Worm (Caenorhabditis elegans): ENCODE results near the gene T06E4.21.

The T06E4.21 gene

DNA sequence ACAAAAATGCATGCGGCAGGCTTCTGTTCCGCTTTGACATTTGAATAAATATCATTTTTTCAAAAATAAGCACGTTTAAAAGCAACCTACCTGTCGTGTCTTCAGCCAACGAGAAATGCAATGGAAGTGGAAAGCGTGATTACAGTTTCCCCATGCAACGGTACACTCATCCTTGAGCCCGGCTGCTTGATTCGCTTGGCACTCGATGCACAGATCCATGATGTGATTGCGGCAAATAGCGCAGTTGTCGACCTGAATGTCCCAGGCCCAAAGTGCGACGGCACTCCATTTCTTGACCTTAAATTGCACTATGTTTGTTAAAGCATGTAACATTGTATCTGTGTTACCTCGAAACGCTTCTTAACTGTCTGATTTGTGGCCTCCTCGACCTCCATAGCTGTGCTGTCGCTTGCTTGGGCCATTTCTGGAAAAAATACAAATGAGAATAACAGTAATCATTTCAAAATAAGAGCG is 38.7 kb downstream of the T06E4.21 start, which contains the start of gene rbx-1:
Gene rbx-1 (minus strand): TSS at position 424 of the 474 bp plus-strand sequence.
- TF ChIP-seq pqm-1 (tag; optimal IDR thresholded peaks at IDR 0.05) (no peak), ahr-1 (tag; optimal IDR thresholded peaks at IDR 0.05) (no peak), rnt-1 (tag; optimal IDR thresholded peaks at IDR 0.05) (no peak), hlh-30 (tag; optimal IDR thresholded peaks at IDR 0.05; ENCODE audit: insufficient read depth) (no peak), mec-3 (tag; optimal IDR thresholded peaks at IDR 0.05; ENCODE audit: borderline replicate concordance) (no peak), ceh-22 (tag; optimal IDR thresholded peaks at IDR 0.05) (no peak), C38D4.7 (GFP tag; optimal IDR thresholded peaks at IDR 0.05) (no peak), ztf-16 (tag; optimal IDR thresholded peaks at IDR 0.05) (no peak), ceh-9 (tag; optimal IDR thresholded peaks at IDR 0.05) (no peak), sox-4 (tag; optimal IDR thresholded peaks at IDR 0.05) (no peak), pha-4 (tag; optimal IDR thresholded peaks at IDR 0.05) (no peak), syd-9 (tag; optimal IDR thresholded peaks at IDR 0.05) (no peak), ceh-18 (tag; optimal IDR thresholded peaks at IDR 0.05) (no peak), ceh-45 (GFP tag; IDR thresholded peaks at IDR 0.05) (no peak), dmd-4 (tag; optimal IDR thresholded peaks at IDR 0.05; ENCODE audit: borderline replicate concordance) (no peak), tbx-2 (tag; optimal IDR thresholded peaks at IDR 0.05) (no peak), nfya-1 (tag; optimal IDR thresholded peaks at IDR 0.05) (no peak), fax-1 (tag; optimal IDR thresholded peaks at IDR 0.05) (no peak), elt-2 (tag; optimal IDR thresholded peaks at IDR 0.05) (no peak), ets-4 (tag; optimal IDR thresholded peaks at IDR 0.05) (no peak)

DNA sequence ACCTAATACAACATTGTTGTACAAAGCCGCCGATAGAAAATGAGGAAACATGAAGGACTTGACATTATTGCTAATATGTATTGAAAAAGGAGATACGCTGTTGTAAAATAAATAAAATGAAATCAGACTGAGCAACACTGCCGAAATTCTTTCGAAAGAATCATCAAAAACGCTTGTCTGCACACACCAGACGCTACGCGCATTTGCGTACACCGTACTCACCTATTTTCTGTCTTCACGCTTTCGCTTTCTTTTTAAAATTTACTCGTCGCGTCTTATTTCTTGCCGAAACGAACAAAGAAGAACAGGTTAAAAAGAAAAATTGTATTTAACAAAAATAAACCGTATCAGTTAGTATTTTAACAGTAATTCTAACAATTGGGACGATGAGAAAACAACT is 39.3 kb downstream of the T06E4.21 start:
- TF ChIP-seq unc-55 (GFP tag; optimal IDR thresholded peaks at IDR 0.05) = peak; percentile 33
- peak; percentile 40 for TF ChIP-seq nfya-1 (tag; optimal IDR thresholded peaks at IDR 0.05)
- peak; percentile 12 for TF ChIP-seq ceh-30 (tag; optimal IDR thresholded peaks at IDR 0.05)
- no peak for TF ChIP-seq mec-3 (tag; optimal IDR thresholded peaks at IDR 0.05; ENCODE audit: borderline replicate concordance)

DNA sequence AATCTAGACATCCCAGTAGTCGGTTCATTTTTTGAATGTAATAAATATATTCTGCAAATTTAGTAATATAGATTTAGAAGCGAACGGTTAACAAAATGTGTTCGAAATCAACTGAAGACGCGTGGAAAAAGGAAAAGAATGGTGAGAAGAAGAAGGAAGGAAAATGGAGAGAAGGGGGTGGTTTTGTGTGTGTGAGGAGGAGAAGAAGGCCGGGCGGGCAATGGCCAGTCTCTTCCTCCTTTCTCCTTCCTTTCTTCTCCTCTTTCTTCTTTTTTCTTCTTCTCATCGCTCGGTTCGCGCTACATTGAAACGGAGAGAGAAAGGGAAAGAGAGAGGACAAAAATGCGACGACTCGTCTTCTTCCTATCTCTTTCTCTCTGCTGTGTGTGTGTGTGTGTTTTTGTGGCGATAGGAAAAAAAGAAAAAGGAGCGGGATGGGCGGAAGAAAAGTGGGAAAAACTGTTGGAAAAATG is 40.8 kb downstream of the T06E4.21 start, which contains the start of gene ztf-9:
Gene ztf-9 (minus strand): TSS at position 51 of the 473 bp plus-strand sequence.
- no peak for TF ChIP-seq pha-4 (tag; optimal IDR thresholded peaks at IDR 0.05)
- no peak for TF ChIP-seq tbx-7 (tag; optimal IDR thresholded peaks at IDR 0.05)
- TF ChIP-seq rnt-1 (tag; optimal IDR thresholded peaks at IDR 0.05) = peak; percentile 21
- no peak for TF ChIP-seq elt-4 (tag; optimal IDR thresholded peaks at IDR 0.05)
- TF ChIP-seq syd-9 (tag; optimal IDR thresholded peaks at IDR 0.05) = no peak
- TF ChIP-seq nfya-1 (tag; optimal IDR thresholded peaks at IDR 0.05) = peak; percentile 84
- peak; percentile 83 for TF ChIP-seq pros-1 (tag; optimal IDR thresholded peaks at IDR 0.05)
- peak; percentile 53 for TF ChIP-seq ceh-34 (tag; optimal IDR thresholded peaks at IDR 0.05)
- TF ChIP-seq nhr-232 (tag; optimal IDR thresholded peaks at IDR 0.05) = no peak
- TF ChIP-seq ceh-48 (tag; optimal IDR thresholded peaks at IDR 0.05) = peak; percentile 11
- TF ChIP-seq odd-2 (tag; optimal IDR thresholded peaks at IDR 0.05) = no peak
- TF ChIP-seq hlh-8 (tag; optimal IDR thresholded peaks at IDR 0.05) = no peak
- no peak for TF ChIP-seq ceh-45 (GFP tag; IDR thresholded peaks at IDR 0.05)
- TF ChIP-seq F13H6.1 (tag; optimal IDR thresholded peaks at IDR 0.05) = peak; percentile 18
- TF ChIP-seq sox-2 (GFP tag; IDR thresholded peaks at IDR 0.05) = no peak
- peak; percentile 32 for TF ChIP-seq ceh-14 (tag; optimal IDR thresholded peaks at IDR 0.05)
- no peak for TF ChIP-seq T23F11.4 (GFP tag; optimal IDR thresholded peaks at IDR 0.05)
- TF ChIP-seq fax-1 (tag; optimal IDR thresholded peaks at IDR 0.05) = no peak
- no peak for TF ChIP-seq hlh-30 (tag; optimal IDR thresholded peaks at IDR 0.05; ENCODE audit: insufficient read depth)
- TF ChIP-seq elt-2 (tag; optimal IDR thresholded peaks at IDR 0.05) = peak; percentile 6
- no peak for TF ChIP-seq ceh-22 (tag; optimal IDR thresholded peaks at IDR 0.05)
- no peak for TF ChIP-seq ceh-19 (GFP tag; optimal IDR thresholded peaks at IDR 0.05)
- peak; percentile 22 for TF ChIP-seq ref-2 (tag; optimal IDR thresholded peaks at IDR 0.05)
- no peak for TF ChIP-seq ceh-9 (tag; optimal IDR thresholded peaks at IDR 0.05)
- TF ChIP-seq ceh-18 (tag; optimal IDR thresholded peaks at IDR 0.05) = peak; percentile 82
- peak; percentile 39 for TF ChIP-seq che-1 (tag; optimal IDR thresholded peaks at IDR 0.05)
- no peak for TF ChIP-seq zip-5 (tag; optimal IDR thresholded peaks at IDR 0.05)
- TF ChIP-seq tbx-2 (tag; optimal IDR thresholded peaks at IDR 0.05) = peak; percentile 80
- no peak for TF ChIP-seq madf-2 (tag; optimal IDR thresholded peaks at IDR 0.05)
- TF ChIP-seq eyg-1 (tag; optimal IDR thresholded peaks at IDR 0.05) = no peak
- peak; percentile 17 for TF ChIP-seq sox-4 (tag; optimal IDR thresholded peaks at IDR 0.05)
- TF ChIP-seq unc-42 (tag; optimal IDR thresholded peaks at IDR 0.05) = peak; percentile 15
- TF ChIP-seq ceh-2 (tag; optimal IDR thresholded peaks at IDR 0.05) = no peak
- TF ChIP-seq unc-55 (GFP tag; optimal IDR thresholded peaks at IDR 0.05) = no peak
- peak; percentile 84 for TF ChIP-seq ceh-31 (tag; optimal IDR thresholded peaks at IDR 0.05)
- TF ChIP-seq C08G9.2 (tag; optimal IDR thresholded peaks at IDR 0.05) = no peak
- no peak for TF ChIP-seq dmd-4 (tag; optimal IDR thresholded peaks at IDR 0.05; ENCODE audit: borderline replicate concordance)
- TF ChIP-seq pat-9 (tag; optimal IDR thresholded peaks at IDR 0.05) = no peak
- TF ChIP-seq hlh-13 (GFP tag; optimal IDR thresholded peaks at IDR 0.05) = no peak

Data from whole organism, late embryonic.